Worm (Caenorhabditis elegans): Measurements from ENCODE around the gene T04A6.1.

The T04A6.1 gene

DNA sequence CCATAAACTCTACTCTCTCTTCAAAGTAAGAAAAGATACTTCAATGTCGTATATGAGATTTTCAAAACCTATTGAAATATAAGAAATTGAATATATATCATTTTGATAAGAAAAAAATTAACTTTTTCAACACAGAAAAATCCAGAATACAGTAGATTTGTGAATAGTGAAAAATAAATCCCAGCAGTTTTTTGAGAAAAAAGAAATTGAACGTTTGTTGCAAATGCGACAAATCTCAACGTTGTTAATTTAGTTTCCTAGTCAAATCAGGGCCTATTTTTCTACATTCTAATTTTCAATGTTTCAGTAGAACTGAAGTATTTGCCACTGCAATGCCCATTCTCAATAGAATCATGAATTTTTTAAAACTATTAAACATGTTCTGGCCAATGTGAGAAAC lies 1.8 kb upstream of the T04A6.1 start, which contains the start of gene T04A6.2:
T04A6.2 (plus strand) TSS at position 301 of the 400 bp plus-strand sequence.
- TF ChIP-seq skn-1 (tag; optimal IDR thresholded peaks at IDR 0.05): no peak
- no peak for TF ChIP-seq snpc-4 (tag; optimal IDR thresholded peaks at IDR 0.05)
- no peak for TF ChIP-seq sma-3 (GFP tag; optimal IDR thresholded peaks at IDR 0.05)
- no peak for TF ChIP-seq ztf-4 (tag; optimal IDR thresholded peaks at IDR 0.05)
- no peak for TF ChIP-seq unc-39 (tag; optimal IDR thresholded peaks at IDR 0.05)
- no peak for TF ChIP-seq dmd-4 (tag; optimal IDR thresholded peaks at IDR 0.05)
- no peak for TF ChIP-seq aly-2 (tag; optimal IDR thresholded peaks at IDR 0.05)
- TF ChIP-seq mbf-1 (tag; optimal IDR thresholded peaks at IDR 0.05): no peak
- no peak for TF ChIP-seq mab-5 (tag; optimal IDR thresholded peaks at IDR 0.05)
- no peak for TF ChIP-seq nhr-12 (tag; optimal IDR thresholded peaks at IDR 0.05)
- no peak for TF ChIP-seq ceh-82 (tag; optimal IDR thresholded peaks at IDR 0.05)
- TF ChIP-seq lsy-2 (tag; optimal IDR thresholded peaks at IDR 0.05): no peak
- no peak for TF ChIP-seq lin-39 (tag; optimal IDR thresholded peaks at IDR 0.05)
- no peak for TF ChIP-seq R02D3.7 (tag; optimal IDR thresholded peaks at IDR 0.05)
- TF ChIP-seq gmeb-1 (tag; optimal IDR thresholded peaks at IDR 0.05): no peak

DNA sequence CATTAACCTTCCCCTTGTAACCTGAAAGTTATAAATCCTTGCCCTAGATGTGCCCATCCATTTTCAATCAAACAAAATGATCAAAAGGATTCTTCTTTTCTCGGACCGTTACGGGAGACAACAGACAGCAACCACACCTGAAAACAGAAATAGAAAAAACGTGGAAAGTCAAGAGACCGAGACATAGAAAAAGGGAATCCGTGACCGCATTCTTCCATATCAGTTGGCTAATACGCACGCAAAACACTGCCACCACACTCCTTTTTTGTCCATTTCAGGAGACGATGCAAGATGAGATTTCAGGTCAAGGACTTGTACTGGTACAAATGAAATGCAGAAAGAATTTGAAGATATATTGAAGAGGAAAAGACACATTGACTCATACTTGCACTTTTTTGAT lies 2.0 kb downstream of the T04A6.1 start:
- TF ChIP-seq fos-1 (tag; optimal IDR thresholded peaks at IDR 0.05): peak; percentile 5
- peak; percentile 8 for TF ChIP-seq egl-27 (tag; optimal IDR thresholded peaks at IDR 0.05)
- TF ChIP-seq sma-3 (GFP tag; optimal IDR thresholded peaks at IDR 0.05): peak; percentile 26
- peak; percentile 13 for TF ChIP-seq nhr-21 (tag; optimal IDR thresholded peaks at IDR 0.05)
- TF ChIP-seq nhr-23 (tag; optimal IDR thresholded peaks at IDR 0.05): no peak
- no peak for TF ChIP-seq R02D3.7 (tag; optimal IDR thresholded peaks at IDR 0.05)

DNA sequence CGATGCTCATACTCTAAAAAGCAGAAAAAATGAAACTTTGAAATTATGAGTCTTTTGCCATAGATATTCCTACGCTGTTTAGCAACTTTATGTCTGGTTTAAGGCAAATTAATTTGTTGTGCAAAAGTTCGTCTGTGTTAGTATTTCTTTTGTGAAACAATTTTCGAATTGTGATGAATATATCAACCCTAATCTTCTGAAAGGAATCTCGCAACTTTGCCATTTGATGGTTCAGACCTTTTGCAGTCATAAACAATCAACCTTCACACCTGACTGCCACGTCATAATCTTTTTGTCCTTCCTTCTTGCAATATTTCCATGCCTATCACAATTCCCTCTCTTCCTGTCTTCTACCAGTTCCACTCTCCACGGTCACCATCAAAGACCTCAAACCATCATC lies 3.5 kb downstream of the T04A6.1 start:
- TF ChIP-seq lin-13 (GFP tag; optimal IDR thresholded peaks at IDR 0.05) (no peak), nhr-129 (tag; optimal IDR thresholded peaks at IDR 0.05) (no peak), ztf-4 (tag; optimal IDR thresholded peaks at IDR 0.05) (no peak), ama-1 (optimal IDR thresholded peaks at IDR 0.05) (no peak), Y55F3AM.14 (GFP tag; optimal IDR thresholded peaks at IDR 0.05) (no peak)

DNA sequence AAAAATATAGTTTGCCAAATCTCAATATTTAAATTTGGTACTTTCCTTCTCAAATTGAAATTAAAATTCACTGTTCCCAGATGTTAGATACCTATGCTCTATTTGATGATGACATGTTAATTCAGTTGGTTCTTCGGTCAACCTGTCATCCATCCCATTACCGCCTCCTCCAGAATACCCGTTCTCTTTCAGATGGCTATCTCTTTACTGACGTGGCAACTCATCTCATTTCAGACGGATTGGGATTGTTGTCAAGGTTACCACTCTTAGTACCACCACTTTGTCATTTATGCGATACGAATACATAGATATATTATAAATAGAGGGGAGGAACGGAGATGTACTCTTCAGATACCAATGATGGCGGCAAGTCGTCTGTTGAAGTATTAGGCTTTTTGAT lies 5.0 kb downstream of the T04A6.1 start:
- TF ChIP-seq R02D3.7 (tag; optimal IDR thresholded peaks at IDR 0.05) (no peak), unc-55 (GFP tag; optimal IDR thresholded peaks at IDR 0.05) (no peak), sma-3 (GFP tag; optimal IDR thresholded peaks at IDR 0.05) (no peak), ztf-4 (tag; optimal IDR thresholded peaks at IDR 0.05) (no peak), skn-1 (tag; optimal IDR thresholded peaks at IDR 0.05) (no peak), snpc-4 (tag; optimal IDR thresholded peaks at IDR 0.05) (no peak), F13H6.1 (tag; optimal IDR thresholded peaks at IDR 0.05) (no peak), lin-39 (tag; optimal IDR thresholded peaks at IDR 0.05) (no peak), ama-1 (optimal IDR thresholded peaks at IDR 0.05) (no peak), unc-39 (tag; optimal IDR thresholded peaks at IDR 0.05) (no peak), C34F6.9 (tag; optimal IDR thresholded peaks at IDR 0.05) (no peak), nhr-11 (tag; optimal IDR thresholded peaks at IDR 0.05) (no peak), unc-62 (GFP tag; optimal IDR thresholded peaks at IDR 0.05) (no peak), nhr-77 (tag; optimal IDR thresholded peaks at IDR 0.05) (no peak), sma-9 (GFP tag; optimal IDR thresholded peaks at IDR 0.05) (no peak), sma-9 (tag; optimal IDR thresholded peaks at IDR 0.05) (no peak), nhr-21 (tag; optimal IDR thresholded peaks at IDR 0.05) (no peak), aly-2 (tag; optimal IDR thresholded peaks at IDR 0.05) (no peak), Y55F3AM.14 (GFP tag; optimal IDR thresholded peaks at IDR 0.05) (no peak)

DNA sequence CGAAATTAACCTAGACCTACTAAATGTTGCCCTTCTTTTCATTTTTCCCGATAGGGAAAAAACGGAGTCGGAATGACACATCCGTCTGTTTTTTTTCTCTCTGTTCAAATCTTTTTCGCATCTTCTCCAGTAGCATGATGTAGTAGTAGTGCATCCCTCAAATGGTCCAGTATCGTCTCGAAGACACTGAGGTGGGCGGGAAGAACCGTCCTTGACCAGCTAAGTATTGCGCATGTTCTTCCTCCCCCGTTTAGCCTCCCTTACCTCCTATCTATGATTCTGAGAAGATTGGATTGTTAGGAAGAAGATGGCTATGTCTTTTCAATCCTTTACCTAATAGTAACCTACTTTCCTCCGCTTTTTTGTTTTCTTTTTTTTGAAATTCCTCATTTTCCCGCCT lies 6.6 kb downstream of the T04A6.1 start:
- peak; percentile 41 for TF ChIP-seq fos-1 (tag; optimal IDR thresholded peaks at IDR 0.05)
- TF ChIP-seq ama-1 (optimal IDR thresholded peaks at IDR 0.05): no peak
- no peak for TF ChIP-seq unc-55 (GFP tag; optimal IDR thresholded peaks at IDR 0.05)
- TF ChIP-seq ztf-1 (GFP tag; conservative IDR thresholded peaks at IDR 0.05): no peak
- TF ChIP-seq sma-3 (GFP tag; optimal IDR thresholded peaks at IDR 0.05): peak; percentile 20
- TF ChIP-seq C34F6.9 (tag; optimal IDR thresholded peaks at IDR 0.05): no peak
- TF ChIP-seq sma-9 (GFP tag; optimal IDR thresholded peaks at IDR 0.05): peak; percentile 47
- no peak for TF ChIP-seq sma-9 (tag; optimal IDR thresholded peaks at IDR 0.05)

DNA sequence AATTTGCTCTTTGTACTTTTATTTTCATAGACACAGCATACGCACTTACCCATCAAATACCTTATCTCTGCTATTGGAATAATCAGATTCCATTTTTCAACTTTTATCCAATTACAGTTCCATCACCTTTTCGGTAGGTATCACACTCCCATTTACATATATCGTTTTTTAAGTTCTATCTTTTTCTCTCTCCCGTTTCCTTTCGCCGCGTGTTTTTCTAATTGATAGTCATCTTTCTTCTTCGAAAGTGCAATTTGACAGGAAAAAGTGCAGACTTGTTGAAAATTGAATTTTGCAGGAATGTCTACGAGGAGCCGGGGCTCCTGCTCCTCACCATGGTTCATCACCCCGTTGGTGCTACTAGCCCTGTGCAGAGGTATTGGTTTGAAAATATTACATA lies 8.8 kb downstream of the T04A6.1 start, which contains the start of gene fbn-1:
fbn-1 (plus strand) TSS at position 301 of the 400 bp plus-strand sequence.
- TF ChIP-seq ZK546.5 (tag; optimal IDR thresholded peaks at IDR 0.05): no peak
- no peak for TF ChIP-seq ztf-11 (tag; optimal IDR thresholded peaks at IDR 0.05)
- no peak for TF ChIP-seq mbf-1 (tag; optimal IDR thresholded peaks at IDR 0.05)
- TF ChIP-seq nhr-12 (tag; optimal IDR thresholded peaks at IDR 0.05): no peak
- no peak for TF ChIP-seq lin-11 (tag; optimal IDR thresholded peaks at IDR 0.05)
- no peak for TF ChIP-seq nhr-25 (tag; optimal IDR thresholded peaks at IDR 0.05)
- TF ChIP-seq unc-55 (GFP tag; optimal IDR thresholded peaks at IDR 0.05): no peak
- no peak for TF ChIP-seq alr-1 (tag; optimal IDR thresholded peaks at IDR 0.05)
- no peak for TF ChIP-seq peb-1 (tag; optimal IDR thresholded peaks at IDR 0.05)
- TF ChIP-seq mdl-1 (tag; optimal IDR thresholded peaks at IDR 0.05): no peak
- no peak for TF ChIP-seq zag-1 (tag; optimal IDR thresholded peaks at IDR 0.05)
- no peak for TF ChIP-seq nhr-11 (tag; optimal IDR thresholded peaks at IDR 0.05)
- TF ChIP-seq lsy-2 (tag; optimal IDR thresholded peaks at IDR 0.05): no peak
- no peak for TF ChIP-seq nhr-6 (tag; optimal IDR thresholded peaks at IDR 0.05)
- TF ChIP-seq ceh-16 (tag; optimal IDR thresholded peaks at IDR 0.05): no peak
- no peak for TF ChIP-seq skn-1 (tag; optimal IDR thresholded peaks at IDR 0.05)
- no peak for TF ChIP-seq ztf-4 (tag; optimal IDR thresholded peaks at IDR 0.05)
- TF ChIP-seq egl-27 (tag; optimal IDR thresholded peaks at IDR 0.05): no peak
- TF ChIP-seq crh-2 (tag; optimal IDR thresholded peaks at IDR 0.05): no peak
- no peak for TF ChIP-seq lin-39 (tag; optimal IDR thresholded peaks at IDR 0.05)
